Fruit fly (Drosophila melanogaster) Kc167 (cell line): Measurements from ENCODE around the gene CG5439.

Experiments used
- Myc ChIP-seq: fragments of >200 bp; optimal IDR thresholded peaks from 2 replicates; lab custom pipeline; 2017; ENCODE audit warnings: missing external identifiers
- Sin3A ChIP-seq: fragments of >200 bp; optimal IDR thresholded peaks from 2 replicates; lab custom pipeline; 2018; ENCODE audit warnings: missing external identifiers
- h ChIP-seq: fragments of >200 bp; optimal IDR thresholded peaks from 3 replicates; lab custom pipeline; 2018; ENCODE audit warnings: missing external identifiers
- insv ChIP-seq: fragments of >200 bp; optimal IDR thresholded peaks from 3 replicates; lab custom pipeline; 2018; ENCODE audit warnings: missing external identifiers
- psq ChIP-seq: fragments of >200 bp; optimal IDR thresholded peaks from 2 replicates; lab custom pipeline; 2017; ENCODE audit warnings: missing external identifiers
- ttk ChIP-seq: sonication (Bioruptor generic); optimal IDR thresholded peaks from 2 replicates; lab custom pipeline; 2017; ENCODE audit warnings: missing external identifiers

DNA sequence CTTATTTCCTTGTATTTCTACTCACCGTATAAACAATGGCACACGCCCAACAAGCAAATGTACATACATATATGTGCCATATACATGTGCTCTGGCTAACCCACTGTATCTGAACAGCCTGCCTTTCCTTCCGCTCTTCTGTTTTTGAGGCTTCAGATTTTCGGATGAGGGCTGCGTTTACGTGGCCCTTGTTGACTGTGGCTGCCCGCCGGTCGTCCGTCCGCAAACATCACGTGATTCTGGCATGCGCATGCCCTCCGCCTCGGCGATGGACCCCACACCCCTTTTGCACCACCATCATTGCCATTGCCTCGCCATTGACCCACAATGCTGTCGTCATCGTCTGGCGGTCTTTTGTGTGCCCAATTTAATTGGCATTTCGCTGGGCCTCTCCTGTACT lies 28.3 kb downstream of the CG5439 start:
- no peak for TF ChIP-seq h
- TF ChIP-seq psq (lab: Kevin White, UChicago): no peak
- no peak for TF ChIP-seq ttk (lab: Kevin White, UChicago)
- TF ChIP-seq Myc (lab: Kevin White, UChicago): no peak
- TF ChIP-seq Sin3A (lab: Kevin White, UChicago): no peak
- no peak for TF ChIP-seq insv (lab: Kevin White, UChicago)
